Fruit fly (Drosophila melanogaster): ENCODE data around the gene sNPF.

Gene sNPF

dm6 chr2L:20027382-20027919 lies at the start of gene sNPF:
TSS of gene sNPF (plus strand) at chr2L:20027915.
- TF ChIP-seq Myc (optimal IDR thresholded peaks at IDR 0.05) (no peak), ttk (optimal IDR thresholded peaks at IDR 0.05) (no peak), h (optimal IDR thresholded peaks at IDR 0.05) (no peak), Sin3A (optimal IDR thresholded peaks at IDR 0.05) (no peak), insv (optimal IDR thresholded peaks at IDR 0.05) (no peak), psq (optimal IDR thresholded peaks at IDR 0.05) (no peak)

- TF ChIP-seq h (optimal IDR thresholded peaks at IDR 0.05): no peak
- no peak for TF ChIP-seq ttk (optimal IDR thresholded peaks at IDR 0.05)
- no peak for TF ChIP-seq insv (optimal IDR thresholded peaks at IDR 0.05)
- TF ChIP-seq psq (optimal IDR thresholded peaks at IDR 0.05): no peak
- TF ChIP-seq Sin3A (optimal IDR thresholded peaks at IDR 0.05): no peak
- no peak for TF ChIP-seq Myc (optimal IDR thresholded peaks at IDR 0.05)
These were observed 39.6 kb upstream of the sNPF start for dm6 chr2L:19987875-19988665.

- TF ChIP-seq insv (optimal IDR thresholded peaks at IDR 0.05): no peak
- TF ChIP-seq ttk (optimal IDR thresholded peaks at IDR 0.05): no peak
- TF ChIP-seq Sin3A (optimal IDR thresholded peaks at IDR 0.05): no peak
- no peak for TF ChIP-seq h (optimal IDR thresholded peaks at IDR 0.05)
These were observed 37.9 kb upstream of the sNPF start for dm6 chr2L:19989658-19990362.

- no peak for TF ChIP-seq insv (optimal IDR thresholded peaks at IDR 0.05)
These were observed 35.2 kb upstream of the sNPF start for dm6 chr2L:19992427-19992998.

dm6 chr2L:19998139-19998538 lies 29.6 kb upstream of the sNPF start:
- TF ChIP-seq insv (optimal IDR thresholded peaks at IDR 0.05): no peak

- TF ChIP-seq Sin3A (optimal IDR thresholded peaks at IDR 0.05) (no peak), insv (optimal IDR thresholded peaks at IDR 0.05) (no peak), Myc (optimal IDR thresholded peaks at IDR 0.05) (no peak), ttk (optimal IDR thresholded peaks at IDR 0.05) (no peak), psq (optimal IDR thresholded peaks at IDR 0.05) (no peak), h (optimal IDR thresholded peaks at IDR 0.05) (no peak)
These were observed 25.6 kb upstream of the sNPF start for dm6 chr2L:20002086-20002485.

dm6 chr2L:20004341-20004740 lies 23.4 kb upstream of the sNPF start:
- TF ChIP-seq h (optimal IDR thresholded peaks at IDR 0.05) (no peak), psq (optimal IDR thresholded peaks at IDR 0.05) (no peak), Myc (optimal IDR thresholded peaks at IDR 0.05) (no peak), ttk (optimal IDR thresholded peaks at IDR 0.05) (no peak), Sin3A (optimal IDR thresholded peaks at IDR 0.05) (no peak), insv (optimal IDR thresholded peaks at IDR 0.05) (no peak)

dm6 chr2L:20005064-20005463 lies 22.7 kb upstream of the sNPF start:
- TF ChIP-seq ttk (optimal IDR thresholded peaks at IDR 0.05) (no peak), Myc (optimal IDR thresholded peaks at IDR 0.05) (no peak), Sin3A (optimal IDR thresholded peaks at IDR 0.05) (no peak), insv (optimal IDR thresholded peaks at IDR 0.05) (no peak), psq (optimal IDR thresholded peaks at IDR 0.05) (no peak), h (optimal IDR thresholded peaks at IDR 0.05) (no peak)

- TF ChIP-seq psq (optimal IDR thresholded peaks at IDR 0.05) (no peak), ttk (optimal IDR thresholded peaks at IDR 0.05) (no peak), h (optimal IDR thresholded peaks at IDR 0.05) (no peak), insv (optimal IDR thresholded peaks at IDR 0.05) (no peak)
These were observed 11.3 kb upstream of the sNPF start for dm6 chr2L:20016448-20016847.

- no peak for TF ChIP-seq h (optimal IDR thresholded peaks at IDR 0.05)
- no peak for TF ChIP-seq Sin3A (optimal IDR thresholded peaks at IDR 0.05)
- TF ChIP-seq ttk (optimal IDR thresholded peaks at IDR 0.05): no peak
- TF ChIP-seq psq (optimal IDR thresholded peaks at IDR 0.05): no peak
- TF ChIP-seq Myc (optimal IDR thresholded peaks at IDR 0.05): no peak
- TF ChIP-seq insv (optimal IDR thresholded peaks at IDR 0.05): no peak
These were observed 10.7 kb upstream of the sNPF start, which contains the start of gene CG43861 for dm6 chr2L:20017055-20017454. TSS of gene CG43861 (minus strand) at chr2L:20017282.

- TF ChIP-seq ttk (optimal IDR thresholded peaks at IDR 0.05) (no peak), psq (optimal IDR thresholded peaks at IDR 0.05) (no peak), Sin3A (optimal IDR thresholded peaks at IDR 0.05) (no peak), Myc (optimal IDR thresholded peaks at IDR 0.05) (no peak), insv (optimal IDR thresholded peaks at IDR 0.05) (no peak), h (optimal IDR thresholded peaks at IDR 0.05) (no peak)
These were observed 7.6 kb upstream of the sNPF start for dm6 chr2L:20020091-20020490.

dm6 chr2L:20024333-20024732 lies 3.4 kb upstream of the sNPF start:
- no peak for TF ChIP-seq ttk (optimal IDR thresholded peaks at IDR 0.05)

dm6 chr2L:20025711-20026110 lies 2.0 kb upstream of the sNPF start, which contains the start of gene AANATL3:
TSS of gene AANATL3 (minus strand) at chr2L:20025811.
- TF ChIP-seq psq (optimal IDR thresholded peaks at IDR 0.05): no peak
- TF ChIP-seq ttk (optimal IDR thresholded peaks at IDR 0.05): no peak
- no peak for TF ChIP-seq Sin3A (optimal IDR thresholded peaks at IDR 0.05)
- no peak for TF ChIP-seq h (optimal IDR thresholded peaks at IDR 0.05)
- no peak for TF ChIP-seq insv (optimal IDR thresholded peaks at IDR 0.05)
- TF ChIP-seq Myc (optimal IDR thresholded peaks at IDR 0.05): no peak
